Fruit fly (Drosophila melanogaster) whole organism, prepupa: ENCODE data around the gene nur.

Experiments
- CG15336 ChIP-seq: fragments of 200-800 bp; sonication (Bioruptor generic); IDR thresholded peaks from 2 replicates; pipeline ENCODE4 v1.3.6; 2022; ENCODE audit warnings: missing biosample characterization, missing genetic modification characterization
- CG31627 ChIP-seq: fragments of 200-800 bp; sonication (Bioruptor generic); optimal IDR thresholded peaks from 3 replicates; lab custom pipeline; 2016; ENCODE audit warnings: missing biosample characterization, missing genetic modification characterization
- CG6276 ChIP-seq: fragments of 200-800 bp; sonication (Bioruptor generic); optimal IDR thresholded peaks from 2 replicates; lab custom pipeline; 2017; ENCODE audit warnings: missing biosample characterization, mild to moderate bottlenecking, missing genetic modification characterization
- CG6854 ChIP-seq: fragments of 200-800 bp; sonication (Bioruptor generic); optimal IDR thresholded peaks from 2 replicates; lab custom pipeline; 2017; ENCODE audit warnings: missing biosample characterization, mild to moderate bottlenecking, missing genetic modification characterization
- Hr39 ChIP-seq: fragments of 200-800 bp; sonication (Bioruptor generic); optimal IDR thresholded peaks from 2 replicates; lab custom pipeline; 2016; ENCODE audit warnings: missing biosample characterization, missing genetic modification characterization
- Met ChIP-seq: fragments of 200-800 bp; sonication (Bioruptor generic); optimal IDR thresholded peaks from 3 replicates; lab custom pipeline; 2016; ENCODE audit warnings: missing biosample characterization, missing genetic modification characterization
- fkh ChIP-seq: fragments of 200-800 bp; sonication (Bioruptor generic); optimal IDR thresholded peaks from 3 replicates; lab custom pipeline; 2017; ENCODE audit warnings: missing biosample characterization, mild to moderate bottlenecking, missing genetic modification characterization, moderate library complexity
- pdm3 ChIP-seq: fragments of 200-800 bp; sonication (Bioruptor generic); optimal IDR thresholded peaks from 3 replicates; lab custom pipeline; 2016; ENCODE audit warnings: missing biosample characterization, missing genetic modification characterization

dm6 chr2L:13784155-13784681 is 48.3 kb downstream of the nur start, which contains the start of gene CG16890:
- no peak for TF ChIP-seq fkh (GFP tag; lab: Kevin White, UChicago)
- no peak for TF ChIP-seq CG6276 (GFP tag; lab: Kevin White, UChicago)
- TF ChIP-seq Met (GFP tag; lab: Kevin White, UChicago), result no peak
- no peak for TF ChIP-seq pdm3 (GFP tag; lab: Kevin White, UChicago)
- no peak for TF ChIP-seq CG6854 (GFP tag; lab: Kevin White, UChicago)
- no peak for TF ChIP-seq CG31627 (GFP tag; lab: Kevin White, UChicago)
- TF ChIP-seq Hr39 (GFP tag; lab: Kevin White, UChicago), result no peak
- no peak for TF ChIP-seq CG15336 (GFP tag; lab: Robert Waterston, UW)
